Worm (Caenorhabditis elegans) whole organism, late embryonic: ENCODE measurements around the gene C31H2.3.

Experiments used
- K02D7.2 ChIP-seq: sonication (generic microtip); optimal IDR thresholded peaks from 2 replicates; lab custom pipeline; 2017; ENCODE audit warnings: mild to moderate bottlenecking, missing genetic modification characterization, missing compliant biosample characterization
- K09A11.1 ChIP-seq: sonication (generic microtip); optimal IDR thresholded peaks from 2 replicates; lab custom pipeline; 2017; ENCODE audit warnings: antibody characterized with exemption, mild to moderate bottlenecking, missing genetic modification characterization, missing compliant biosample characterization; ENCODE audit not compliant: insufficient read depth
- ahr-1 ChIP-seq: sonication (generic microtip); optimal IDR thresholded peaks from 2 replicates; lab custom pipeline; 2016; ENCODE audit warnings: missing genetic modification characterization, missing compliant biosample characterization
- ama-1 ChIP-seq: fragments of 150-350 bp; optimal IDR thresholded peaks from 2 replicates; lab custom pipeline; 2014
- ceh-14 ChIP-seq: sonication (generic microtip); optimal IDR thresholded peaks from 2 replicates; lab custom pipeline; 2016; ENCODE audit warnings: missing genotype, missing genetic modification characterization, missing compliant biosample characterization
- ceh-24 ChIP-seq: sonication (generic microtip); optimal IDR thresholded peaks from 2 replicates; lab custom pipeline; 2016; ENCODE audit warnings: mild to moderate bottlenecking, missing genetic modification characterization, missing compliant biosample characterization
- ceh-30 ChIP-seq: fragments of 150-350 bp; optimal IDR thresholded peaks from 2 replicates; lab custom pipeline; 2014; ENCODE audit warnings: missing biosample characterization, missing genetic modification characterization
- ceh-48 ChIP-seq: sonication (generic microtip); optimal IDR thresholded peaks from 2 replicates; lab custom pipeline; 2016; ENCODE audit warnings: missing genetic modification characterization, inconsistent platforms, missing compliant biosample characterization
- ceh-9 ChIP-seq: sonication (generic microtip); optimal IDR thresholded peaks from 2 replicates; lab custom pipeline; 2016; ENCODE audit warnings: mild to moderate bottlenecking, missing genetic modification characterization, inconsistent platforms, missing compliant biosample characterization
- dve-1 ChIP-seq: sonication (generic microtip); optimal IDR thresholded peaks from 2 replicates; lab custom pipeline; 2017; ENCODE audit warnings: antibody characterized with exemption, mild to moderate bottlenecking, missing genetic modification characterization, missing compliant biosample characterization
- elt-2 ChIP-seq: sonication (generic microtip); optimal IDR thresholded peaks from 2 replicates; lab custom pipeline; 2016; ENCODE audit warnings: missing genetic modification reagents, missing genetic modification characterization, missing compliant biosample characterization
- elt-4 ChIP-seq: sonication (generic microtip); optimal IDR thresholded peaks from 2 replicates; lab custom pipeline; 2016; ENCODE audit warnings: missing genetic modification characterization, missing compliant biosample characterization
- ets-4 ChIP-seq: sonication (generic microtip); optimal IDR thresholded peaks from 2 replicates; lab custom pipeline; 2016; ENCODE audit warnings: missing genetic modification characterization, missing compliant biosample characterization
- fkh-10 ChIP-seq: fragments of 150-350 bp; optimal IDR thresholded peaks from 2 replicates; lab custom pipeline; 2014; ENCODE audit warnings: missing biosample characterization, missing genetic modification reagents, missing genetic modification characterization
- fkh-6 ChIP-seq: sonication (generic microtip); optimal IDR thresholded peaks from 2 replicates; lab custom pipeline; 2016; ENCODE audit warnings: missing genetic modification characterization, missing compliant biosample characterization
- hlh-15 ChIP-seq: sonication (generic microtip); optimal IDR thresholded peaks from 2 replicates; lab custom pipeline; 2016; ENCODE audit warnings: missing genetic modification characterization, missing compliant biosample characterization
- hlh-30 ChIP-seq: sonication (generic microtip); optimal IDR thresholded peaks from 2 replicates; lab custom pipeline; 2017; ENCODE audit warnings: antibody characterized with exemption, missing genetic modification characterization, missing compliant biosample characterization; ENCODE audit not compliant: insufficient read depth
- lin-11 ChIP-seq: fragments of 200-800 bp; sonication (Bioruptor generic); optimal IDR thresholded peaks from 2 replicates; lab custom pipeline; 2018; ENCODE audit warnings: mild to moderate bottlenecking, missing genetic modification characterization, missing compliant biosample characterization
- madf-2 ChIP-seq: sonication (generic microtip); optimal IDR thresholded peaks from 2 replicates; lab custom pipeline; 2017; ENCODE audit warnings: missing genetic modification characterization, missing compliant biosample characterization
- mec-3 ChIP-seq: sonication (generic microtip); optimal IDR thresholded peaks from 2 replicates; lab custom pipeline; 2016; ENCODE audit warnings: borderline replicate concordance, missing genetic modification characterization, missing compliant biosample characterization
- nhr-11 ChIP-seq: fragments of 150-350 bp; optimal IDR thresholded peaks from 2 replicates; lab custom pipeline; 2014; ENCODE audit warnings: missing biosample characterization, missing genetic modification characterization
- npax-4 ChIP-seq: sonication (generic microtip); optimal IDR thresholded peaks from 2 replicates; lab custom pipeline; 2016; ENCODE audit warnings: missing genetic modification characterization, missing compliant biosample characterization
- odd-2 ChIP-seq: sonication (generic microtip); optimal IDR thresholded peaks from 2 replicates; lab custom pipeline; 2017; ENCODE audit warnings: antibody characterized with exemption, mild to moderate bottlenecking, missing genetic modification characterization, missing compliant biosample characterization
- pat-9 ChIP-seq: fragments of 200-800 bp; sonication (Bioruptor generic); optimal IDR thresholded peaks from 2 replicates; lab custom pipeline; 2018; ENCODE audit warnings: mild to moderate bottlenecking, missing genetic modification characterization, moderate library complexity, missing compliant biosample characterization
- pqm-1 ChIP-seq: sonication (generic microtip); optimal IDR thresholded peaks from 2 replicates; lab custom pipeline; 2016; ENCODE audit warnings: missing genetic modification characterization, missing compliant biosample characterization
- ref-2 ChIP-seq: sonication (generic microtip); optimal IDR thresholded peaks from 2 replicates; lab custom pipeline; 2016; ENCODE audit warnings: missing genetic modification characterization, missing compliant biosample characterization
- sdc-2 ChIP-seq: sonication (generic microtip); optimal IDR thresholded peaks from 2 replicates; lab custom pipeline; 2016; ENCODE audit warnings: missing genotype, missing genetic modification characterization, missing compliant biosample characterization
- sox-2 ChIP-seq: fragments of 200-800 bp; sonication (Bioruptor generic); IDR thresholded peaks from 2 replicates; pipeline ENCODE4 v1.3.6; 2022; ENCODE audit warnings: missing genetic modification reagents, missing genetic modification characterization, missing compliant biosample characterization
- sox-4 ChIP-seq: sonication (generic microtip); optimal IDR thresholded peaks from 2 replicates; lab custom pipeline; 2017; ENCODE audit warnings: mild to moderate bottlenecking, missing genetic modification characterization, inconsistent platforms, missing compliant biosample characterization
- syd-9 ChIP-seq: sonication (generic microtip); optimal IDR thresholded peaks from 2 replicates; lab custom pipeline; 2016; ENCODE audit warnings: mild to moderate bottlenecking, missing genetic modification characterization, moderate library complexity, missing compliant biosample characterization
- tbx-2 ChIP-seq: sonication (generic microtip); optimal IDR thresholded peaks from 2 replicates; lab custom pipeline; 2016; ENCODE audit warnings: missing genetic modification characterization, missing compliant biosample characterization
- ttx-3 ChIP-seq: sonication (generic microtip); optimal IDR thresholded peaks from 2 replicates; lab custom pipeline; 2016; ENCODE audit warnings: missing genetic modification reagents, missing genetic modification characterization, missing compliant biosample characterization
- unc-42 ChIP-seq: sonication (generic microtip); optimal IDR thresholded peaks from 2 replicates; lab custom pipeline; 2016; ENCODE audit warnings: missing genotype, missing genetic modification characterization, missing compliant biosample characterization

C31H2.3 gene

ce11 chrX:5162755-5163154 lies 8.6 kb upstream of the C31H2.3 start, which contains the start of gene EGAP5.1:
TSS of gene EGAP5.1 (plus strand) at chrX:5163055.
- TF ChIP-seq elt-4 (tag; lab: Kevin White, UChicago): no peak
- TF ChIP-seq syd-9 (tag; lab: Kevin White, UChicago): no peak
- TF ChIP-seq lin-11 (tag; lab: Kevin White, UChicago): no peak
- no peak for TF ChIP-seq fkh-6
- no peak for TF ChIP-seq hlh-15
- no peak for TF ChIP-seq pqm-1 (tag; lab: Kevin White, UChicago)
- no peak for TF ChIP-seq dve-1 (tag; lab: Kevin White, UChicago)
- TF ChIP-seq ref-2 (tag; lab: Kevin White, UChicago): no peak
- TF ChIP-seq, all 69 proteins: peak for 0

ce11 chrX:5159645-5160044 lies 5.5 kb upstream of the C31H2.3 start, which contains the start of gene C31H2.4:
TSS of gene C31H2.4 (minus strand) at chrX:5159663.
- TF ChIP-seq elt-2 (tag; lab: Kevin White, UChicago) (peak; percentile 79), ahr-1 (tag; lab: Kevin White, UChicago) (no peak), sdc-2 (tag; lab: Kevin White, UChicago) (no peak), ref-2 (tag; lab: Kevin White, UChicago) (no peak)

ce11 chrX:5152931-5153330 lies 1.2 kb downstream of the C31H2.3 start:
- TF ChIP-seq ceh-30 (tag; lab: Kevin White, UChicago) (no peak), fkh-10 (no peak), sdc-2 (tag; lab: Kevin White, UChicago) (no peak), mec-3 (no peak)

- TF ChIP-seq nhr-11 (tag; lab: Kevin White, UChicago) (no peak), K09A11.1 (tag; lab: Kevin White, UChicago) (no peak), ceh-24 (no peak), pat-9 (tag; lab: Kevin White, UChicago) (no peak), tbx-2 (tag; lab: Kevin White, UChicago) (no peak), fkh-10 (no peak), ets-4 (tag; lab: Kevin White, UChicago) (no peak), hlh-30 (tag; lab: Kevin White, UChicago) (no peak), madf-2 (no peak), sox-4 (tag; lab: Kevin White, UChicago) (no peak), ama-1 (lab: Kevin White, UChicago) (no peak), ceh-14 (tag; lab: Kevin White, UChicago) (no peak), K02D7.2 (no peak), elt-2 (tag; lab: Kevin White, UChicago) (no peak), hlh-15 (no peak), fkh-6 (no peak)
- TF ChIP-seq, all 69 proteins: peak for 0
These were observed 2.3 kb downstream of the C31H2.3 start for ce11 chrX:5151866-5152265.

- no peak for TF ChIP-seq sox-4 (tag; lab: Kevin White, UChicago)
- TF ChIP-seq ama-1 (lab: Kevin White, UChicago): no peak
- TF ChIP-seq odd-2 (tag; lab: Kevin White, UChicago): no peak
- TF ChIP-seq unc-42 (tag; lab: Kevin White, UChicago): no peak
- TF ChIP-seq ets-4 (tag; lab: Kevin White, UChicago): no peak
- TF ChIP-seq ceh-9 (tag; lab: Kevin White, UChicago): no peak
- no peak for TF ChIP-seq ttx-3 (tag; lab: Kevin White, UChicago)
- no peak for TF ChIP-seq ref-2 (tag; lab: Kevin White, UChicago)
- no peak for TF ChIP-seq sox-2 (GFP tag; lab: Robert Waterston, UW)
- no peak for TF ChIP-seq ceh-48 (tag; lab: Kevin White, UChicago)
- no peak for TF ChIP-seq elt-2 (tag; lab: Kevin White, UChicago)
- no peak for TF ChIP-seq madf-2
- TF ChIP-seq K09A11.1 (tag; lab: Kevin White, UChicago): no peak
- TF ChIP-seq npax-4 (tag; lab: Kevin White, UChicago): no peak
- no peak for TF ChIP-seq hlh-15
- no peak for TF ChIP-seq pqm-1 (tag; lab: Kevin White, UChicago)
- TF ChIP-seq K02D7.2: no peak
These were observed 2.8 kb downstream of the C31H2.3 start for ce11 chrX:5151403-5151802.
